Worm (Caenorhabditis elegans): Measurements from ENCODE around the gene F16B12.7.

Gene F16B12.7

DNA sequence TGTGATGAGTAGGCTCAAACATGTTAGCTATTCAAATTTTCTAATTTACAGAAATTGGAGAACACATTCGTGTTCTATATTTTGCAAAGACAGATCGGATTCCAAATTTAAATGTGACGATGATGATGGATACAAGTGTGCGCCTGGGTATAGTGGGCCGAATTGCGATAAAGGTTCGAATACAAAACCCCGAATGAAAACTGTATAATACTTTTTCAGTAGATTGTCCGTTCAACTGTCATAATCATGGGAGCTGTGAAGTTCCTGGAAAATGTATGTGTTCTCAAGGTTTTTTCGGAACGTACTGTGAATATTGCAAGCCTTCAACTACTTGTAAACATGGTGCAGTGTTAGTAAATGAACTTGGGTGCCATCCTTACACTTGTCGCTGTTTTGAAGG lies 17.4 kb upstream of the F16B12.7 start:
- TF ChIP-seq efl-1 (optimal IDR thresholded peaks at IDR 0.05) = no peak
- TF ChIP-seq efl-1 (GFP tag; optimal IDR thresholded peaks at IDR 0.05 in 1 of 2) = peak in 1 of 2 experiments; percentile 70
- TF ChIP-seq ztf-11 (tag; optimal IDR thresholded peaks at IDR 0.05) = no peak

DNA sequence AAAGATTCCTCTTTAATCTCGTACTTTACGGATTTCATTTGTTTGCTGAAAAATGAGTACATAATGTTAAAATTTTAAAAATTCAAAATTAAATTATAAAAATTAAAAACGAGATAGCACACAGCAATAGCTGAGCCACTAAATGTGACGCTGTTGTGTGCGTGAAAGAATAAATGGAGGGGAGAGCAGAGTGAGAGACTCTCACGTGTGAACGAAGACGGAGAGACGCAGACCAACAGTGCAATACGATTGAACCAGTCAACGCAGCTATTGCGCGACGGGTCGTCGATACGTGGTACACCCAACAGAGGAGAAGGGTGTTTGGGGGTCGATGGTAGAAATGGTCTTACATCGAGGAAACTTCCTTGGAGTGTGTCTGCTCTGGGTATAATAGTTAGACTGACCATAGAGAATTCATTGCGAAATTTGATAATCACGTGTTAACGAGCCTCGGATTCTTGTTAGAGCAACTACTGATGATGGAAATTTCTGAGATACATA lies 9.7 kb upstream of the F16B12.7 start, which contains the start of gene F16B12.4:
Gene F16B12.4 (minus strand): TSS at position 51 of the 501 bp plus-strand sequence.
- TF ChIP-seq nhr-47 (tag; optimal IDR thresholded peaks at IDR 0.05) = peak; percentile 16
- no peak for TF ChIP-seq ets-5 (GFP tag; IDR thresholded peaks at IDR 0.05)
- peak in 1 of 2 experiments; percentile 7 for TF ChIP-seq efl-1 (optimal IDR thresholded peaks at IDR 0.05)
- peak in 1 of 2 experiments; percentile 3 for TF ChIP-seq efl-1 (GFP tag; optimal IDR thresholded peaks at IDR 0.05 in 1 of 2)
- TF ChIP-seq snu-23 (GFP tag; optimal IDR thresholded peaks at IDR 0.05) = peak; percentile 12
- TF ChIP-seq nhr-85 (tag) = peak; percentile 1
- TF ChIP-seq unc-62 (GFP tag; optimal IDR thresholded peaks at IDR 0.05) = no peak
- peak; percentile 8 for TF ChIP-seq mep-1 (tag; optimal IDR thresholded peaks at IDR 0.05)
- peak in 1 of 2 experiments; percentile 29 for TF ChIP-seq lin-35 (GFP tag; optimal IDR thresholded peaks at IDR 0.05)
- TF ChIP-seq nhr-20 (tag; optimal IDR thresholded peaks at IDR 0.05) = no peak
- TF ChIP-seq swsn-7 (tag; optimal IDR thresholded peaks at IDR 0.05) = peak; percentile 13
- TF ChIP-seq nhr-71 (tag; optimal IDR thresholded peaks at IDR 0.05) = peak; percentile 0

ce11 chrX:14101986-14102385 lies 6.4 kb upstream of the F16B12.7 start, which contains the start of gene F16B12.6:
TSS of gene F16B12.6 (plus strand) at chrX:14102316.
- TF ChIP-seq C34B4.2 (tag; optimal IDR thresholded peaks at IDR 0.05) = no peak
- peak; percentile 54 for TF ChIP-seq dsc-1 (tag; optimal IDR thresholded peaks at IDR 0.05)
- TF ChIP-seq mdl-1 (tag; optimal IDR thresholded peaks at IDR 0.05) = peak in 1 of 2 experiments; percentile 44
- peak; percentile 71 to 83 for TF ChIP-seq lsy-2 (tag; optimal IDR thresholded peaks at IDR 0.05)
- peak; percentile 77 for TF ChIP-seq F16B12.6 (tag; optimal IDR thresholded peaks at IDR 0.05)
- TF ChIP-seq fos-1 (tag; optimal IDR thresholded peaks at IDR 0.05) = peak; percentile 78
- TF ChIP-seq nhr-76 (tag; optimal IDR thresholded peaks at IDR 0.05) = no peak
- TF ChIP-seq ceh-88 (GFP tag; IDR thresholded peaks at IDR 0.05) = peak; percentile 57; the same call in 1 of the 2 replicates
- TF ChIP-seq lin-39 (tag; optimal IDR thresholded peaks at IDR 0.05) = no peak
- peak; percentile 86 to 90 (median 88) for TF ChIP-seq dpl-1 (GFP tag; optimal IDR thresholded peaks at IDR 0.05)
- TF ChIP-seq pqm-1 (tag; optimal IDR thresholded peaks at IDR 0.05) = no peak
- TF ChIP-seq mab-9 (GFP tag; IDR thresholded peaks at IDR 0.05) = peak; percentile 47; the same call in 1 of the 2 replicates
- peak; percentile 53 for TF ChIP-seq aly-2 (tag; optimal IDR thresholded peaks at IDR 0.05)
- peak; percentile 84 for TF ChIP-seq nhr-47 (tag; optimal IDR thresholded peaks at IDR 0.05)
- no peak; the same call in 1 of the 2 replicates for TF ChIP-seq grh-1 (GFP tag; IDR thresholded peaks at IDR 0.05)
- peak; percentile 71 for TF ChIP-seq isw-1 (GFP tag; IDR thresholded peaks at IDR 0.05)
- peak; percentile 31 for TF ChIP-seq pax-3 (tag; optimal IDR thresholded peaks at IDR 0.05)
- TF ChIP-seq C16A3.4 (tag; optimal IDR thresholded peaks at IDR 0.05) = peak; percentile 79
- peak; percentile 80 for TF ChIP-seq xbp-1 (tag; optimal IDR thresholded peaks at IDR 0.05)
- no peak for TF ChIP-seq pag-3 (tag; optimal IDR thresholded peaks at IDR 0.05; ENCODE audit: borderline replicate concordance, insufficient read depth)
- no peak for TF ChIP-seq sptf-1 (tag; optimal IDR thresholded peaks at IDR 0.05)
- peak; percentile 72 for TF ChIP-seq rnt-1 (tag; optimal IDR thresholded peaks at IDR 0.05)
- TF ChIP-seq hlh-4 (tag; optimal IDR thresholded peaks at IDR 0.05) = no peak
- no peak for TF ChIP-seq sox-4 (tag; optimal IDR thresholded peaks at IDR 0.05)
- TF ChIP-seq swsn-7 (tag; optimal IDR thresholded peaks at IDR 0.05) = peak; percentile 82
- TF ChIP-seq nhr-71 (tag; optimal IDR thresholded peaks at IDR 0.05) = peak; percentile 88
- TF ChIP-seq blmp-1 (tag; optimal IDR thresholded peaks at IDR 0.05) = peak; percentile 59
- TF ChIP-seq aha-1 (tag; optimal IDR thresholded peaks at IDR 0.05) = no peak
- TF ChIP-seq lir-3 (tag; optimal IDR thresholded peaks at IDR 0.05; ENCODE audit: poor library complexity) = peak; percentile 13
- TF ChIP-seq irx-1 (tag; optimal IDR thresholded peaks at IDR 0.05) = peak; percentile 65
- TF ChIP-seq unc-98 (GFP tag; IDR thresholded peaks at IDR 0.05) = no peak
- TF ChIP-seq efl-1 (optimal IDR thresholded peaks at IDR 0.05) = peak; percentile 81 to 99
- TF ChIP-seq efl-1 (GFP tag; optimal IDR thresholded peaks at IDR 0.05 in 1 of 2) = peak; percentile 79 to 97
- TF ChIP-seq nhr-85 (tag) = peak; percentile 90
- TF ChIP-seq ztf-11 (tag; optimal IDR thresholded peaks at IDR 0.05) = no peak
- no peak for TF ChIP-seq ama-1 (optimal IDR thresholded peaks at IDR 0.05)
- TF ChIP-seq ceh-90 (tag; optimal IDR thresholded peaks at IDR 0.05) = no peak
- TF ChIP-seq jun-1 (tag; optimal IDR thresholded peaks at IDR 0.05) = peak; percentile 52
- no peak for TF ChIP-seq nhr-12 (tag; optimal IDR thresholded peaks at IDR 0.05)
- TF ChIP-seq C04F5.9 (tag; optimal IDR thresholded peaks at IDR 0.05) = peak; percentile 16
- peak; percentile 88 for TF ChIP-seq lin-15B (tag; optimal IDR thresholded peaks at IDR 0.05)
- TF ChIP-seq nhr-19 (GFP tag; conservative IDR thresholded peaks at IDR 0.05) = peak; percentile 71

Data from whole organism, L1 larva.